Worm (Caenorhabditis elegans) whole organism, L4/young adult: Measurements from ENCODE around the gene ZK697.8.

Experiments
- W03F9.2 ChIP-seq: fragments of 150-350 bp; optimal IDR thresholded peaks from 2 replicates; lab custom pipeline; 2014; ENCODE audit warnings: missing biosample characterization, missing genetic modification characterization
- him-1 ChIP-seq: sonication (generic microtip); optimal IDR thresholded peaks from 2 replicates; lab custom pipeline; 2016; ENCODE audit warnings: missing genotype, missing genetic modification reagents, missing genetic modification characterization, missing compliant biosample characterization

DNA sequence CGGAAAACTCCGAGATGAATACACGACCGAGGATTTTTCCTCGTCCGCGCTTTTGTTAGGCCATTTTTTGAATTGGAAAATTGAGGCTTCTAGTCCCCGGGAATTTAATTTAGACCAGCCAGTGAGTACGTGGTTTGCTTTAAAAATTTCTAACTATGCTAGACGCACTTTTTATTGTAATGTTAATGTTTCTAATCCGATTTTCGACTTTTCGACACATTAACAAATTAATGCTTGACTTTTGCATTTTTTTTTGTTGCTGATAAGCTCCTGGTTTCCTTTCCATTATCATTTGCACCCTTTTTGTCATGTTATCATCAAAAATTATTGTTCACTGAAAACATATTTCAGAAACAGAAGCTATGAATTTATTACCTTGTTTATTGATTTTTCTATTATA is 7.9 kb upstream of the ZK697.8 start, which contains the start of gene clec-204:
- TF ChIP-seq him-1 (tag; lab: Kevin White, UChicago) (no peak), W03F9.2 (tag; lab: Kevin White, UChicago) (no peak)
